Worm (Caenorhabditis elegans) whole organism, midembryonic: ENCODE data around the gene qui-1.

Experiments
- T22C8.4 ChIP-seq: fragments of 200-800 bp; sonication (Bioruptor generic); IDR thresholded peaks from 2 replicates; pipeline ENCODE4 v1.3.6; 2022; ENCODE audit warnings: missing genetic modification characterization, missing compliant biosample characterization
- cog-1 ChIP-seq: sonication (generic microtip); optimal IDR thresholded peaks from 2 replicates; lab custom pipeline; 2016; ENCODE audit warnings: missing genetic modification characterization, missing compliant biosample characterization
- flt-1 ChIP-seq: fragments of 200-800 bp; sonication (Bioruptor generic); IDR thresholded peaks from 2 replicates; pipeline ENCODE4 v1.3.6; 2022; ENCODE audit warnings: missing genetic modification characterization, missing compliant biosample characterization
- med-1 ChIP-seq: sonication (generic microtip); optimal IDR thresholded peaks from 2 replicates; lab custom pipeline; 2017; ENCODE audit warnings: missing genetic modification characterization, mild to moderate bottlenecking, missing compliant biosample characterization, antibody characterized with exemption, missing genetic modification reagents; ENCODE audit not compliant: insufficient read depth
- ztf-23 ChIP-seq: fragments of 200-800 bp; sonication (Bioruptor generic); IDR thresholded peaks from 2 replicates; pipeline ENCODE4 v1.3.6; 2022; ENCODE audit warnings: missing genetic modification reagents, missing genetic modification characterization, missing compliant biosample characterization

ce11 chrIV:13591645-13592044 lies 30.0 kb downstream of the qui-1 start, which contains the start of gene tsp-5:
- no peak for TF ChIP-seq cog-1
- no peak for TF ChIP-seq med-1
- TF ChIP-seq ztf-23, result no peak
- no peak for TF ChIP-seq flt-1 (GFP tag; lab: Robert Waterston, UW)
- TF ChIP-seq T22C8.4 (GFP tag; lab: Robert Waterston, UW), result no peak
